Fruit fly (Drosophila melanogaster): Measurements from ENCODE around the gene Pgant2.

- TF ChIP-seq CG10669 (GFP tag; optimal IDR thresholded peaks at IDR 0.05) (no peak), Sox102F (GFP tag; optimal IDR thresholded peaks at IDR 0.05) (no peak), CG8319 (GFP tag; optimal IDR thresholded peaks at IDR 0.05) (no peak), Met (GFP tag; optimal IDR thresholded peaks at IDR 0.05) (no peak), CG6854 (GFP tag; optimal IDR thresholded peaks at IDR 0.05) (no peak)
Measured at dm6 chr2L:3426669-3427232, at the start of gene Pgant2.
